Fruit fly (Drosophila melanogaster) whole organism, pupa: ENCODE results near the gene Polr3E.

Experiments
- CG10348 ChIP-seq: fragments of 200-800 bp; sonication (Bioruptor generic); IDR thresholded peaks from 2 replicates; pipeline ENCODE4 v1.3.6; 2022; ENCODE audit warnings: missing biosample characterization, missing genetic modification characterization
- CG12605 ChIP-seq: fragments of 200-800 bp; sonication (Bioruptor generic); IDR thresholded peaks from 2 replicates; pipeline ENCODE4 v1.3.6; 2022; ENCODE audit warnings: missing biosample characterization, missing genetic modification characterization
- CG13204 ChIP-seq: fragments of 200-800 bp; sonication (Bioruptor generic); optimal IDR thresholded peaks from 2 replicates; lab custom pipeline; 2018; ENCODE audit warnings: missing biosample characterization, mild to moderate bottlenecking, missing genetic modification characterization, moderate library complexity
- CG14655 ChIP-seq: fragments of 200-800 bp; sonication (Bioruptor generic); optimal IDR thresholded peaks from 3 replicates; lab custom pipeline; 2017; ENCODE audit warnings: mild to moderate bottlenecking, missing biosample characterization, missing genetic modification reagents, missing genetic modification characterization
- CG15710 ChIP-seq: fragments of 200-800 bp; sonication (Bioruptor generic); optimal IDR thresholded peaks from 2 replicates; lab custom pipeline; 2018; ENCODE audit warnings: missing biosample characterization, mild to moderate bottlenecking, missing genetic modification characterization, moderate library complexity
- CG17806 ChIP-seq: fragments of 200-800 bp; sonication (Bioruptor generic); optimal IDR thresholded peaks from 2 replicates; lab custom pipeline; 2018; ENCODE audit warnings: missing biosample characterization, mild to moderate bottlenecking, missing genetic modification characterization, moderate library complexity
- CG32121 ChIP-seq: fragments of 200-800 bp; sonication (Bioruptor generic); IDR thresholded peaks from 2 replicates; pipeline ENCODE4 v1.3.6; 2022; ENCODE audit warnings: missing biosample characterization, missing genetic modification characterization
- CG34367 ChIP-seq: fragments of 200-800 bp; sonication (Bioruptor generic); optimal IDR thresholded peaks from 2 replicates; lab custom pipeline; 2018; ENCODE audit warnings: missing biosample characterization, mild to moderate bottlenecking, missing genetic modification characterization
- CG4496 ChIP-seq: fragments of 200-800 bp; sonication (Bioruptor generic); IDR thresholded peaks from 3 replicates; pipeline ENCODE4 v1.3.6; 2022; ENCODE audit warnings: missing biosample characterization, missing genetic modification characterization
- CG8159 ChIP-seq: fragments of 200-800 bp; sonication (Bioruptor generic); optimal IDR thresholded peaks from 3 replicates; lab custom pipeline; 2018; ENCODE audit warnings: missing biosample characterization, mild to moderate bottlenecking, missing genetic modification characterization, moderate library complexity
- CG8301 ChIP-seq: fragments of 200-800 bp; sonication (Bioruptor generic); optimal IDR thresholded peaks from 2 replicates; lab custom pipeline; 2018; ENCODE audit warnings: missing biosample characterization, mild to moderate bottlenecking, missing genetic modification characterization
- CG9948 ChIP-seq: fragments of 200-800 bp; sonication (Bioruptor generic); optimal IDR thresholded peaks from 2 replicates; lab custom pipeline; 2018; ENCODE audit warnings: missing biosample characterization, mild to moderate bottlenecking, missing genetic modification characterization, moderate library complexity
- D1 ChIP-seq: fragments of 200-800 bp; sonication (Bioruptor generic); optimal IDR thresholded peaks from 2 replicates; lab custom pipeline; 2018; ENCODE audit warnings: missing biosample characterization, mild to moderate bottlenecking, missing genetic modification characterization, moderate library complexity
- EcR ChIP-seq: fragments of 200-800 bp; sonication (Bioruptor generic); optimal IDR thresholded peaks from 3 replicates; lab custom pipeline; 2019; ENCODE audit warnings: missing biosample characterization, missing genetic modification characterization, mild to moderate bottlenecking, moderate library complexity, missing genetic modification reagents
- Ets98B ChIP-seq: fragments of 200-800 bp; sonication (Bioruptor generic); IDR thresholded peaks from 2 replicates; pipeline ENCODE4 v1.3.6; 2022; ENCODE audit warnings: missing biosample characterization, missing genetic modification characterization
- Pif1A ChIP-seq: fragments of 200-800 bp; sonication (Bioruptor generic); optimal IDR thresholded peaks from 3 replicates; lab custom pipeline; 2016; ENCODE audit warnings: missing biosample characterization, missing genetic modification characterization
- Pif1B ChIP-seq: fragments of 200-800 bp; sonication (Bioruptor generic); optimal IDR thresholded peaks from 3 replicates; lab custom pipeline; 2016; ENCODE audit warnings: missing biosample characterization, missing genetic modification characterization
- Snoo ChIP-seq: fragments of 200-800 bp; sonication (Bioruptor generic); optimal IDR thresholded peaks from 3 replicates; lab custom pipeline; 2017; ENCODE audit warnings: missing biosample characterization, mild to moderate bottlenecking, missing genetic modification characterization, inconsistent platforms
- fd96Ca ChIP-seq: fragments of 200-800 bp; sonication (Bioruptor generic); IDR thresholded peaks from 3 replicates; pipeline ENCODE4 v1.3.6; 2022; ENCODE audit warnings: missing biosample characterization, missing genetic modification characterization
- rn ChIP-seq: fragments of 200-800 bp; sonication (Bioruptor generic); IDR thresholded peaks from 2 replicates; pipeline ENCODE4 v1.3.6; 2022; ENCODE audit warnings: missing biosample characterization, missing genetic modification characterization

Gene Polr3E

DNA sequence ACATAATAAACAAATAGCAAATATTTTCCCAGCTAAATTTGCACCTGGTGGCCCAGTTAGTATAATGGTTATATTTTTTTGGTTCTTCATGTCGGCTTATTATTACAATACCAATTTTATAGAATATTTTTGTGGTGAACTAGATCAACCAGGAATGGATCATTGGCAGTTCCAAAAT lies 2.4 kb downstream of the Polr3E start, which contains the start of gene CG10581:
CG10581 (minus strand) TSS at position 101 of the 178 bp plus-strand sequence.
- TF ChIP-seq CG12605 (GFP tag; lab: Robert Waterston, UW) (no peak), CG15710 (no peak), CG10348 (no peak), CG4496 (GFP tag; lab: Robert Waterston, UW) (no peak), CG17806 (tag; lab: Kevin White, UChicago) (no peak), CG14655 (GFP tag; lab: Kevin White, UChicago) (no peak), Pif1A (GFP tag; lab: Kevin White, UChicago) (no peak), CG32121 (GFP tag; lab: Robert Waterston, UW) (no peak), CG8159 (tag; lab: Kevin White, UChicago) (no peak), CG9948 (no peak), Pif1B (GFP tag; lab: Kevin White, UChicago) (no peak), rn (GFP tag; lab: Robert Waterston, UW) (no peak)
- TF ChIP-seq, all 21 proteins: peak for 0

DNA sequence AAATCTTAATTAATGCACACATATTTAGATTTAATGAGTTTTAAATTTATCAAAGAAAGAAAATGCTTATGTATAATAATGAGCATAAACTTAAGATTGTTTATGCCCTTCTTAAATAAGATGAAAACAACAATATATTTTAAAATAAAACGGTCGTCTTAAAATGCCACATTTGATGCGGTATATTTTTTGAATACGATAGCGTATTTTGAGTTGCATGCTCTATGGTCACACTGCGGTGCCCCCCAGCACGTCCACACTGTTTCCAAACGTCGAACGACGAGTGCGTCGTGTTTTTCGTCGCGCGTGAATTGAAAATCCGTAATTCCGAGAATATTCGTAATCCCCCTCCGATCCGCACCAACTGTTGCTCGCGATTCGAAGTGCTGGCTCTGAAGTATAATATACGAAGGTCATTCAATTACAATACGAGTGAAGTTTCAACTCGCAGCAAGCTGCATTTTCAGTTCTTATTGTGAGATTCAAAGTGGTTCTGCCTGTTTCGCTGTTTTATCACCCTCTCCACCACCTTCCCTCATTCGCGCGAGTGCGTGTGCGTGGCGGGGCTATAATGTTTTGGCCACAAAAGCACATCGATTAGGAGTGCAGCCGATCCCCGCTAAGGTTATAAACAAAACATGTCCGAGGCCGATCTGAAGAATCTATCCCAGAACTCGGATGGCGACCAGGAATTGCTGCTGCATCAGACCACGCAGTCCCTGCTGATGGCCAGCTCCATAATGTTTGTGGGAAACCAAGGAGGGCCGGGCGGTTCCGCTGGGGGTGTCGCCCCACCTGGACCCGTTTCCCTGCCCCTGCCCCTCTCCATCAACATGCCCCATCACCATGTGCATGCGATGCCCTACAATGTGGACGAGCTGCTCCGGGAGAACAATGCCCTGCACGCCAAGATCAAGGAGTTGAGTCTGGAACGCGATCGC lies 2.9 kb downstream of the Polr3E start, which contains the start of gene siz:
siz (plus strand) TSS at position 255 of the 941 bp plus-strand sequence.
- TF ChIP-seq Ets98B (GFP tag; lab: Robert Waterston, UW): no peak
- peak; percentile 45; the same call in 1 of the 2 replicates for TF ChIP-seq CG12605 (GFP tag; lab: Robert Waterston, UW)
- TF ChIP-seq CG13204 (GFP tag; lab: Kevin White, UChicago): peak; percentile 28
- peak; percentile 9; the same call in 1 of the 3 replicates for TF ChIP-seq fd96Ca (GFP tag; lab: Robert Waterston, UW)
- no peak for TF ChIP-seq CG8159 (tag; lab: Kevin White, UChicago)
- no peak for TF ChIP-seq D1 (tag; lab: Kevin White, UChicago)
- TF ChIP-seq CG32121 (GFP tag; lab: Robert Waterston, UW): no peak
- TF ChIP-seq CG4496 (GFP tag; lab: Robert Waterston, UW): no peak; the same call in 2 of the 3 replicates
- TF ChIP-seq EcR: peak; percentile 63
- peak; percentile 17 for TF ChIP-seq CG17806 (tag; lab: Kevin White, UChicago)
- no peak for TF ChIP-seq CG9948
- no peak for TF ChIP-seq CG8301 (tag; lab: Kevin White, UChicago)
- no peak for TF ChIP-seq Pif1B (GFP tag; lab: Kevin White, UChicago)
- TF ChIP-seq CG34367: no peak
- no peak for TF ChIP-seq CG10348
- TF ChIP-seq CG15710: no peak

DNA sequence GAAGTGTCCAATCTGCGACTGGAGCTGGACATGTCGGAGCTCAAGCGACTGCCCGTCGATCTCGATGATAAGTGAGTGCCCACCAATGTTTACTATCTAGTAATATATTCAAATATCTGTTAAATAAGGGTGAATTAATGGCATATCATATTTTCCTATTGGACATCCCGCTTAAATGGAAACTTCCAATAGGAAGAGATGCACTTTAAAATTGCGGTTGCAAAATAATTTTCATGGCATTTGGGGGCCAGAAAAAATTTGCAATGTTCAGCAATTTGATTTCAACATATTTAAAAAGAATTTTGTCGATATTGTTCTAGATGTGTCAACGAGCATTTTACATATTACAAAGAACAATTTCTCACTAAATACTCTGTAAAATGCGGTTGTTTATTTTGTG lies 3.6 kb downstream of the Polr3E start:
- TF ChIP-seq CG12605 (GFP tag; lab: Robert Waterston, UW) (no peak), D1 (tag; lab: Kevin White, UChicago) (no peak), CG8159 (tag; lab: Kevin White, UChicago) (no peak), CG10348 (no peak), Pif1B (GFP tag; lab: Kevin White, UChicago) (no peak)
- TF ChIP-seq, all 21 proteins: peak for 0

DNA sequence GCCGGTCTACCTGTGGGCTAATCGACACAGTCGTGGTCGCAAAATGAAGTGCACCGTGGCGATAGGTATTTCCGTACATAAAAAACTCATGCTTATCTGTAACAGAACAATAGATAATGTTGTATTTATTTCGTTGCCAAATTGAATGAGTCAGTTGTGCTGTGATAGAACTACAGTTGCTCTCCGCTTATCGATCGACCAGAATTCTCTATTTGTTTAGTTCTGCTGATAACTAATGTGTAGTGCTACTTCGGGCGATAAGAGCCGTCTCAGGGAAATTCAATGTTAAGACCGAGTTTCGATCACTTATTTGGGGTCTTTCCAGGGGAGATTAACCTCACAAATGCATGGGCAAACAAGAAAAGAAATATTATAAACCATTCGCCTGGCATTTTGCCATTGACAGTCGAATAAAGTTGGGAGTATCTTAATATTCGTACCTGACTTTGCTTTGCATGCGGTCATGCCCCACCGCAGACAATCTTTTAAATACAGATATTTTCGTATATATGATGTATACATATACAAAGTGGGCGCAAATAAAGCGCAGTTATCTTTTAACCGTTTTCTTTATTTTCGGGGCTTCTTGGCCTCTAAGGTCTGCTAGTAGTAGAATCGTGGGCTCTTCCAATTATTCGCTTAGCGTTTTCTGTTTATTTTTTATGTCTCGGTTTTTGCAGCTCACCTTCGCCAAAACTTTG lies 4.8 kb downstream of the Polr3E start:
- no peak for TF ChIP-seq CG4496 (GFP tag; lab: Robert Waterston, UW)
- TF ChIP-seq CG32121 (GFP tag; lab: Robert Waterston, UW): 0 out of 2 replicates have a peak, but pooled peaks have one; percentile 10

DNA sequence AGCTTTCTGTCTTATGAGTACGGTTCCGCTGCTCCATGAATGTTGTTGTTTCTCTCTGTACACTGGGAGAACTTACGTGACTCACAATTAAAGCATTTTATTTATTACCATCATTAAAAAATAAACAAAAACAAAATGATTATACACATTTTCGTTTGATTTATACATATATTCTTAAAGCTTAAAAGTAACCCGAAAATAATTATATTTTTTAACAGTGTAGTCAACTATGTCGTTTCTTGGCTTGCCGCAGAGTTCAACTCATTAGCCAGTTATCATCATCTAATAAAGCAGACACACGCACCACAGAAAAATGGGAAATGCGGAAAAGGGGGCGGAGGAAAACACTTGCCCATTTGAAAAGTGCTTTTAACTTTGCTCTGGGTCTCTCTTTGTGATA lies 5.8 kb downstream of the Polr3E start:
- peak; percentile 55 for TF ChIP-seq CG8159 (tag; lab: Kevin White, UChicago)
- 0 out of 3 replicates have a peak, but pooled peaks have one; percentile 51 for TF ChIP-seq CG4496 (GFP tag; lab: Robert Waterston, UW)
- TF ChIP-seq Pif1A (GFP tag; lab: Kevin White, UChicago): peak; percentile 54
- TF ChIP-seq CG15710: peak; percentile 28
- TF ChIP-seq EcR: no peak
- peak; percentile 59 for TF ChIP-seq CG14655 (GFP tag; lab: Kevin White, UChicago)
- TF ChIP-seq Pif1B (GFP tag; lab: Kevin White, UChicago): peak; percentile 5
- peak; percentile 74; the same call in 1 of the 2 replicates for TF ChIP-seq CG32121 (GFP tag; lab: Robert Waterston, UW)
- TF ChIP-seq CG10348: 0 out of 2 replicates have a peak, but pooled peaks have one; percentile 8
- no peak for TF ChIP-seq CG13204 (GFP tag; lab: Kevin White, UChicago)
- no peak for TF ChIP-seq fd96Ca (GFP tag; lab: Robert Waterston, UW)
- TF ChIP-seq CG34367: no peak
- no peak; the same call in none of the 2 replicates for TF ChIP-seq Ets98B (GFP tag; lab: Robert Waterston, UW)
- peak; percentile 17 for TF ChIP-seq Snoo (tag; lab: Kevin White, UChicago)
- peak; percentile 54 for TF ChIP-seq CG8301 (tag; lab: Kevin White, UChicago)
- peak; percentile 25; the same call in 1 of the 2 replicates for TF ChIP-seq CG12605 (GFP tag; lab: Robert Waterston, UW)
- peak; percentile 21 for TF ChIP-seq CG17806 (tag; lab: Kevin White, UChicago)
- peak; percentile 34 for TF ChIP-seq CG9948

DNA sequence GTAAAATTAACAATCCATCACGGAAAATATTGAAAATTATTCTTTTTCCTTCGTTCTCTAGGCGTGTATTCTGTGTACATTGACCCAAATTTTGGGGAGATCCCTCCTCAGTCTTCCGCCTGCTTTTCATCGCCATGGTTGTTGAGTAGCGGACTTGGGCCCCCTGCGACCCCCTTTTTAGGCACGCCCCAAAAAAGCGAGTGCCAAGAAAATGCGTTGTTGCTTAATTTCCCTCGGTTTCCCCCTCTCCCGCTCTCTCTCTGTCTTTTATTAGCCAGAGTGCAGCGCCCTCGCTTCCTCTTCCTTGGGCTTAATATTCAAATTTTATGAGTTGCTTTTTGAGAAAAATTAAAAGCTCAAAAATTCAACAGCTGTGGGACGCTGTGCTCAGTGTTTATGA lies 9.2 kb downstream of the Polr3E start:
- TF ChIP-seq CG12605 (GFP tag; lab: Robert Waterston, UW) (no peak), Ets98B (GFP tag; lab: Robert Waterston, UW) (no peak), CG32121 (GFP tag; lab: Robert Waterston, UW) (peak; percentile 63; the same call in 1 of the 2 replicates), CG8301 (tag; lab: Kevin White, UChicago) (no peak)
- TF ChIP-seq, all 21 proteins: peak for 1
